Worm (Caenorhabditis elegans): ENCODE results near the gene rpap-2.

DNA sequence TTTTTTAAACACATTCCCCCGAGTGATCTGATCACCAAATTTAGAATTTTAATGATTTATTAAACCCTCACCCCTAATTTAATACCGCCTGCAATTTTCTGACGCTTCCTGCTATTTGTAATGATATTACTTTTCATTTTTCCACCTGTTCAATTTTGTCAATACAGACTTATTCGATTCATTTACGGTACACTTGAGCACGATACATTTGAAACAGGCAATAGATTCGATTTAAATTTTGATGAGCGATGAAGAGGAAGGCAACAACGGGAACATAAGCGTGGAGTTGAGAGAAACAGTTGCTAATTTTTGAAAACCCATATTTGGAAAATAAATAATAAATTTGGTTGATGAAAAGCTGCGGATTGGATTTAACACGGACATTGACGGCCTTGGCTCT lies 36.9 kb downstream of the rpap-2 start:
- TF ChIP-seq mdl-1 (tag; optimal IDR thresholded peaks at IDR 0.05) (no peak), snpc-4 (tag; optimal IDR thresholded peaks at IDR 0.05) (no peak), nhr-237 (tag; optimal IDR thresholded peaks at IDR 0.05) (no peak), unc-62 (GFP tag; optimal IDR thresholded peaks at IDR 0.05) (no peak), mbf-1 (tag; optimal IDR thresholded peaks at IDR 0.05) (no peak)

Measured in whole organism, L2 larva.